Fruit fly (Drosophila melanogaster) Kc167 (cell line): ENCODE results near the gene CG1703.

Experiments used
- Myc ChIP-seq: fragments of >200 bp; optimal IDR thresholded peaks from 2 replicates; lab custom pipeline; 2017; ENCODE audit warnings: missing external identifiers
- Sin3A ChIP-seq: fragments of >200 bp; optimal IDR thresholded peaks from 2 replicates; lab custom pipeline; 2018; ENCODE audit warnings: missing external identifiers
- h ChIP-seq: fragments of >200 bp; optimal IDR thresholded peaks from 3 replicates; lab custom pipeline; 2018; ENCODE audit warnings: missing external identifiers
- insv ChIP-seq: fragments of >200 bp; optimal IDR thresholded peaks from 3 replicates; lab custom pipeline; 2018; ENCODE audit warnings: missing external identifiers
- psq ChIP-seq: fragments of >200 bp; optimal IDR thresholded peaks from 2 replicates; lab custom pipeline; 2017; ENCODE audit warnings: missing external identifiers
- ttk ChIP-seq: sonication (Bioruptor generic); optimal IDR thresholded peaks from 2 replicates; lab custom pipeline; 2017; ENCODE audit warnings: missing external identifiers

DNA sequence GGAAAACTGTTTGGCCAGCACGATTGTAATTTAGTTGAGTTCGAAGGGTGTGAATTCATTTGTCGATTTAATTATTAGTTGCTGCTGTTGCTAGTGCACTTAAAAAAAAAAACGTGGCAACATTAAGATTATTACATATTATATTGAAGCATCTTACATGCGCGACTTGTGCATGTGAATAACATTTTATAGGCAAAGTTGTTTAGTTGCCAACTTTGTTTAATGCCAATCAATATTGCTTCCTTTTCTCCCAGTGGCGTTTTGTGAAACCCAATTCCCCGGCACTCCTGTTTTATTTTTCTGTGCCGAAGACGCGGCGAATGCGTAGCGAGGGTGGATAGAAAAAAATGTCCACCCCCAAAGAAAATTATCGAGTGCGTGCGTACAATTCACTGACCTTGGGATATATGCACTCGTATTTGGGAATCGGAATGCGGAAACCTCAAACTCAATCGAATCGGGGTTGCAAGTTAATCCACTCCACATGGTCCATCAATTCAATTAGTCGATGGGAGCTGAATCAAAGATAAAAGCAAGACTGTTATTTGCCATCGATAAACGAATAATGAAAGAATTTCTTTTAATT, 17.4 kb downstream of the CG1703 start:
- TF ChIP-seq psq (lab: Kevin White, UChicago) (no peak), insv (lab: Kevin White, UChicago) (no peak), Sin3A (lab: Kevin White, UChicago) (no peak), h (lab: Kevin White, UChicago) (no peak), ttk (no peak), Myc (no peak)
